Worm (Caenorhabditis elegans) whole organism, L3 larva: ENCODE results near the gene Y67A10A.3.
A peak's percentile ranks its signal among the peaks of the same experiment; 100 is the strongest.

Experiments
- R02D3.7 ChIP-seq: fragments of 150-350 bp; optimal IDR thresholded peaks from 2 replicates; lab custom pipeline; 2014; ENCODE audit warnings: missing biosample characterization, missing genetic modification characterization
- ZK546.5 ChIP-seq: sonication (generic microtip); optimal IDR thresholded peaks from 2 replicates; lab custom pipeline; 2017; ENCODE audit warnings: missing biosample characterization, missing genetic modification characterization
- aly-2 ChIP-seq: fragments of 150-350 bp; optimal IDR thresholded peaks from 2 replicates; lab custom pipeline; 2014; ENCODE audit warnings: missing biosample characterization, missing genetic modification characterization
- ama-1 ChIP-seq: fragments of 150-350 bp; optimal IDR thresholded peaks from 2 replicates; lab custom pipeline; 2018
- ceh-16 ChIP-seq: sonication (generic microtip); optimal IDR thresholded peaks from 2 replicates; lab custom pipeline; 2017; ENCODE audit warnings: missing biosample characterization, missing genetic modification characterization
- ceh-9 ChIP-seq: sonication (generic microtip); optimal IDR thresholded peaks from 2 replicates; lab custom pipeline; 2018; ENCODE audit warnings: missing biosample characterization, missing genetic modification characterization
- egl-5 ChIP-seq: fragments of 150-350 bp; optimal IDR thresholded peaks from 2 replicates; lab custom pipeline; 2017; ENCODE audit warnings: missing biosample characterization, missing genetic modification reagents, missing genetic modification characterization, inconsistent platforms
- elt-1 ChIP-seq: fragments of 150-350 bp; optimal IDR thresholded peaks from 2 replicates; lab custom pipeline; 2014; ENCODE audit warnings: missing biosample characterization, missing genetic modification characterization
- elt-2 ChIP-seq: sonication (generic microtip); optimal IDR thresholded peaks from 2 replicates; lab custom pipeline; 2016; ENCODE audit warnings: missing genetic modification reagents, mild to moderate bottlenecking, missing genetic modification characterization, missing compliant biosample characterization
- elt-3 ChIP-seq, 3 experiments: fragments of 150-350 bp in 1 of 3; sonication (generic microtip) in 2 of 3; optimal IDR thresholded peaks; 2 replicates in 2 of 3; 4 replicates in 1 of 3; lab custom pipeline; 2014 to 2017; ENCODE audit warnings: missing biosample characterization in 3 of 3, missing genetic modification characterization in 3 of 3
- fkh-10 ChIP-seq: sonication (generic microtip); optimal IDR thresholded peaks from 2 replicates; lab custom pipeline; 2017; ENCODE audit warnings: missing biosample characterization, missing genetic modification reagents, missing genetic modification characterization
- fkh-2 ChIP-seq: fragments of 150-350 bp; optimal IDR thresholded peaks from 2 replicates; lab custom pipeline; 2014; ENCODE audit warnings: missing biosample characterization, missing genetic modification reagents, missing genetic modification characterization
- hmg-11 ChIP-seq: sonication (generic microtip); optimal IDR thresholded peaks from 2 replicates; lab custom pipeline; 2016; ENCODE audit warnings: missing genetic modification characterization, missing compliant biosample characterization
- jun-1 ChIP-seq: fragments of 150-350 bp; optimal IDR thresholded peaks from 2 replicates; lab custom pipeline; 2014; ENCODE audit warnings: missing biosample characterization, missing genetic modification reagents, missing genetic modification characterization
- lin-15B ChIP-seq: fragments of 150-350 bp; optimal IDR thresholded peaks from 2 replicates; lab custom pipeline; 2014; ENCODE audit warnings: missing biosample characterization, missing genetic modification characterization
- lin-39 ChIP-seq: fragments of 150-350 bp; optimal IDR thresholded peaks from 2 replicates; lab custom pipeline; 2018; ENCODE audit warnings: missing biosample characterization, missing genetic modification reagents, missing genetic modification characterization
- mdl-1 ChIP-seq: fragments of 150-350 bp; optimal IDR thresholded peaks from 2 replicates; lab custom pipeline; 2014; ENCODE audit warnings: missing biosample characterization, missing genetic modification characterization
- mml-1 ChIP-seq: fragments of 150-350 bp; sonication (generic microtip); optimal IDR thresholded peaks from 3 replicates; lab custom pipeline; 2014; ENCODE audit warnings: missing biosample characterization, missing genetic modification characterization
- nfya-1 ChIP-seq: sonication (generic microtip); optimal IDR thresholded peaks from 2 replicates; lab custom pipeline; 2017; ENCODE audit warnings: missing genetic modification characterization, mild to moderate bottlenecking, missing compliant biosample characterization, antibody characterized with exemption, moderate library complexity; ENCODE audit not compliant: insufficient read depth
- nhr-23 ChIP-seq: fragments of 150-350 bp; optimal IDR thresholded peaks from 2 replicates; lab custom pipeline; 2014; ENCODE audit warnings: missing biosample characterization, missing genetic modification reagents, missing genetic modification characterization
- nhr-25 ChIP-seq: sonication (generic microtip); optimal IDR thresholded peaks from 2 replicates; lab custom pipeline; 2017; ENCODE audit warnings: missing biosample characterization, missing genetic modification characterization
- nhr-28 ChIP-seq: fragments of 150-350 bp; optimal IDR thresholded peaks from 2 replicates; lab custom pipeline; 2014; ENCODE audit warnings: missing biosample characterization, missing genetic modification characterization
- nhr-43 ChIP-seq: sonication (generic microtip); optimal IDR thresholded peaks from 2 replicates; lab custom pipeline; 2016; ENCODE audit warnings: mild to moderate bottlenecking, missing genetic modification characterization, missing compliant biosample characterization; ENCODE audit not compliant: poor library complexity, severe bottlenecking
- nhr-67 ChIP-seq: fragments of 150-350 bp; optimal IDR thresholded peaks from 2 replicates; lab custom pipeline; 2014; ENCODE audit warnings: missing biosample characterization, missing genetic modification characterization
- snpc-4 ChIP-seq: fragments of 150-350 bp; optimal IDR thresholded peaks from 2 replicates; lab custom pipeline; 2014; ENCODE audit warnings: missing biosample characterization, missing genetic modification characterization
- tbx-2 ChIP-seq: sonication (generic microtip); optimal IDR thresholded peaks from 2 replicates; lab custom pipeline; 2016; ENCODE audit warnings: mild to moderate bottlenecking, missing genetic modification characterization, missing compliant biosample characterization
- unc-62 ChIP-seq: fragments of 150-350 bp; sonication (generic microtip); optimal IDR thresholded peaks from 4 replicates; lab custom pipeline; 2014; ENCODE audit warnings: missing biosample characterization, missing genetic modification reagents, missing genetic modification characterization
- zag-1 ChIP-seq: fragments of 150-350 bp; optimal IDR thresholded peaks from 2 replicates; lab custom pipeline; 2014; ENCODE audit warnings: missing biosample characterization, missing genetic modification characterization
- ztf-11 ChIP-seq: fragments of 150-350 bp; optimal IDR thresholded peaks from 2 replicates; lab custom pipeline; 2014; ENCODE audit warnings: missing biosample characterization, missing genetic modification characterization
- ztf-4 ChIP-seq: fragments of 150-350 bp; optimal IDR thresholded peaks from 2 replicates; lab custom pipeline; 2014; ENCODE audit warnings: missing biosample characterization, missing genetic modification characterization

The Y67A10A.3 gene

DNA sequence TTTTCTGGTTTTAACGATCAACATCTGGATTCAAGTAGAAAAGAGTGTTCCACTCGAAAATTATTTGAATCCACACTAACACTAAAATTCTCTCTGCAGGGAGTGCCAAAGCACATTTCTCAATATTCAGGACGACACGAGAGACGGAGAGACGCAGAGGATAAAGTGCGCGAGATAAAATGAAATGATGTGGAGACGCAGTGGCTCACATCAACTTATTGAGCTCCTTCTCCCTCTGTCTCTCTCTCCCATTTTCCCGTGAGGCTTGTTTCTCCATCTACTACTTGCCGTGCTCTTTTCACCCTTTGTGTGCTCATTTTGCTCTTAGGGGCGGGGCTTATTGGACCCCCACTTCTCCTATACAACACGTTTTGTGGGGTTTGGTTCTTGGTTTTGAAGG lies 21.9 kb upstream of the Y67A10A.3 start:
- TF ChIP-seq lin-39 (tag; lab: Kevin White, UChicago) (peak; percentile 83), hmg-11 (peak; percentile 74), nhr-43 (tag; lab: Kevin White, UChicago) (no peak), lin-15B (tag; lab: Kevin White, UChicago) (peak; percentile 14), snpc-4 (tag; lab: Kevin White, UChicago) (peak; percentile 34), ama-1 (lab: Kevin White, UChicago) (no peak), fkh-10 (peak; percentile 86), egl-5 (peak; percentile 67), nfya-1 (tag; lab: Kevin White, UChicago) (peak; percentile 88)

DNA sequence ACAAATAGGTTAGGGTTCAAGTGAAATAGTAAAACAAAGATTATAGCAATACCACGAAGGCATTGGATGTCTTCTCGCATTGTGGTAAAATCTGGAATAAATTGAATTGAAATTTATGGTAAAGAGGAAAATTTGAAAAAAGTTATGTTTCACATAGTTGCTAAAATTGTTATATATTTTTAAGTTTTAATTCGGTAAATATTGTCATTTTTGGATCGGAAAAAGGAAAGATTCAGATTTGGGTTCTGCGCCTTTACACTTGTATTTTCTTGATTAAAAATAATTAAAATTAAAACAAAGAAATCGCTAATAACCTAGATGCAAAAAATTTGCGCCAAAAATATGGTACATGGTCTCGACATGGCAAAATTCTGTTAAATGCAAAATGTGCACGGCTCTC lies 16.4 kb upstream of the Y67A10A.3 start, which contains the start of gene oac-56:
oac-56 (minus strand) TSS at position 101 of the 400 bp plus-strand sequence.
- TF ChIP-seq elt-1 (tag; lab: Kevin White, UChicago) (no peak), fkh-2 (tag; lab: Kevin White, UChicago) (no peak), egl-5 (no peak), mml-1 (no peak), R02D3.7 (tag; lab: Kevin White, UChicago) (no peak), nhr-67 (tag; lab: Kevin White, UChicago) (no peak), hmg-11 (no peak), ztf-4 (tag; lab: Kevin White, UChicago) (no peak), ceh-9 (no peak), unc-62 (GFP tag; lab: Kevin White, UChicago) (no peak), elt-3 (tag; optimal IDR thresholded peaks at IDR 0.05; lab: Kevin White, UChicago) (no peak), nhr-28 (tag; lab: Kevin White, UChicago) (no peak), nhr-25 (tag; lab: Kevin White, UChicago) (no peak), jun-1 (tag; lab: Kevin White, UChicago) (no peak), mdl-1 (tag; lab: Kevin White, UChicago) (no peak), ama-1 (lab: Kevin White, UChicago) (no peak), nhr-23 (tag; lab: Kevin White, UChicago) (no peak), ztf-11 (no peak), nfya-1 (tag; lab: Kevin White, UChicago) (no peak), fkh-10 (no peak)
- TF ChIP-seq, all 47 proteins: peak for 0

DNA sequence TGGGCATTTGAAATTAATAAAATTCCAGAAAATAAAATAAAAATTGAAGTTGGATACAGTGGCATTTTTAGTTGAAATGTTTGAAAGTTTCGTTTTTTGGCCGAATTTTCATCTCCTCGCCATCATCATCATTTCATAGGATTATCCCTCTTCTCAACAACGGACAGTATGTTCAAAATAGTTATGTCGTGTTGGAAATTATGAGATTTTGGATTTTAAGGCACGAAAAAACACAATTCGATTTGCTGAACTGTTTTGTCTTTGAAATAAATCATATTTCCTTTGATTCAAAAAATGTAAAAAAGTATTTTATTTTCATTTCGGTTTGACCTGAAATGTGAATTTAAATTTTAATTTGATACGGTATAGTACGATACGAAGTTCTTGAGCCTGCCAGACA lies 9.5 kb upstream of the Y67A10A.3 start, which contains the start of gene srlf-28:
srlf-28 (minus strand) TSS at position 101 of the 400 bp plus-strand sequence.
- no peak for TF ChIP-seq nhr-25 (tag; lab: Kevin White, UChicago)
- no peak for TF ChIP-seq tbx-2 (tag; lab: Kevin White, UChicago)
- no peak for TF ChIP-seq unc-62 (GFP tag; lab: Kevin White, UChicago)
- TF ChIP-seq, all 47 proteins: peak for 0

DNA sequence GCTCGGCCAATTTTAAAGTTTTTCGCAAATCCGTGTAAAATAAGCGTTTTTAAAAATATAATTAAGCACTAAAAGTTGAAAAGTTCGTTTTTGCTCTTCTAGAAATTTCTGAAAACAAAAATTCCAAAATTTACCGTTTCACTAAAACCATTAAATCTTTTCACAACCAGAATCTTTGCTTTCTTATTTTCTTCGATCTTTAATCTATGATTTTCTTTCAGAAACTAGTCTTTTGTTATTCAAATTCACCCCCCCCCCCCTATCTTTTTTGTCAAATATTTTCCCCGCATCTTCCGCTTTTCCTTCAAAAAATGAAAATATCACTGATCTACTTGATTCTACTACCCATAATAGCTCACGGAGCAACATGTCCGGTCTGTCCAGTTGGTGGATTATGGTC lies 5.4 kb upstream of the Y67A10A.3 start, which contains the start of gene Y67A10A.11:
Y67A10A.11 (plus strand) TSS at position 301 of the 400 bp plus-strand sequence.
- no peak for TF ChIP-seq nhr-43 (tag; lab: Kevin White, UChicago)
- TF ChIP-seq fkh-2 (tag; lab: Kevin White, UChicago), result no peak
- TF ChIP-seq ama-1 (lab: Kevin White, UChicago), result no peak
- no peak for TF ChIP-seq ztf-11
- no peak for TF ChIP-seq elt-3 (tag; optimal IDR thresholded peaks at IDR 0.05; lab: Kevin White, UChicago)
- TF ChIP-seq nhr-67 (tag; lab: Kevin White, UChicago), result no peak
- no peak for TF ChIP-seq aly-2 (tag; lab: Kevin White, UChicago)
- no peak for TF ChIP-seq ceh-9

DNA sequence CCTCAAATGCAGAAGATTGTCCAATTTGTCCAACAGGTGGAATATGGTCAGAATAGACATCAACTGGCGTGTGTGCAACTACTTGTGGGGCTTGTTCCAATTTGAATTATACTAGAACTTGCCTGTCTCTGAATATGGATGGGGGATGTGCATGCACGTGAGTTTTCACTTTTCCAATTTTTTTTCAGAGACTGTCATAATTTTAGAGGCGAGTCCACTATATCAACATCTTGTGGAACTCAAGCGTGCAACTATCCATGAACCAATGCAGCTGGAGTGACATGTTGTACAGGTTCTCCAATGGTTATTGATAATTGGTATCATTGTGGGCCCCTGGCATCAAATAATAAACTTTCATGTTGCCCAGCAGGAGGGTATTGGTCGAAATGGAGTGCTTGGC lies 3.5 kb upstream of the Y67A10A.3 start, which contains the start of gene Y67A10A.2:
Y67A10A.2 (plus strand) TSS at position 301 of the 400 bp plus-strand sequence.
- TF ChIP-seq zag-1 (tag; lab: Kevin White, UChicago) (no peak), fkh-10 (no peak), jun-1 (tag; lab: Kevin White, UChicago) (no peak), R02D3.7 (tag; lab: Kevin White, UChicago) (no peak)
- TF ChIP-seq, all 47 proteins: peak for 0

DNA sequence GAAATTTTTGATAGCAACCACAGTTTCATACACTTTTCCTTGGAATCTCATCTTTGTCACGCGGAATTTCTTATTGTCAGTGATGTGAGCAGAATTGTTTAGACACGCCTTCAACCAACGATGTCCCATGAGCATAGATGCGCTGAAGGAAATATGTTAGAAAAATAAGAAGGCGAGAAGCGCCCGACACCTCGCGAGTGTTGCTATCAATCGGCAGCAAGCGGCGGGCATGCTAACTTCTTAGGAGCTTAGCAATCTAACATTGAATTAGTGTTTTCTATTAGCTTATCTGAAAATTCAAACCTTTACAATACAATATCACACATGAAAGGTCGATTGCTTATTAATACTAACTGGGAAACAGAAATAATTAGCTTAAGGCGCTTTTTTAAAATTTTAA lies 1.5 kb upstream of the Y67A10A.3 start:
- no peak for TF ChIP-seq nfya-1 (tag; lab: Kevin White, UChicago)
- no peak for TF ChIP-seq lin-39 (tag; lab: Kevin White, UChicago)
- no peak for TF ChIP-seq nhr-28 (tag; lab: Kevin White, UChicago)
- no peak for TF ChIP-seq ZK546.5
- TF ChIP-seq ceh-16 (tag; lab: Kevin White, UChicago), result no peak
- no peak for TF ChIP-seq elt-1 (tag; lab: Kevin White, UChicago)
- no peak for TF ChIP-seq nhr-25 (tag; lab: Kevin White, UChicago)
- TF ChIP-seq elt-2 (tag; lab: Kevin White, UChicago), result no peak
